Fruit fly (Drosophila melanogaster): Measurements from ENCODE around the gene Wnt4.

Gene Wnt4

DNA sequence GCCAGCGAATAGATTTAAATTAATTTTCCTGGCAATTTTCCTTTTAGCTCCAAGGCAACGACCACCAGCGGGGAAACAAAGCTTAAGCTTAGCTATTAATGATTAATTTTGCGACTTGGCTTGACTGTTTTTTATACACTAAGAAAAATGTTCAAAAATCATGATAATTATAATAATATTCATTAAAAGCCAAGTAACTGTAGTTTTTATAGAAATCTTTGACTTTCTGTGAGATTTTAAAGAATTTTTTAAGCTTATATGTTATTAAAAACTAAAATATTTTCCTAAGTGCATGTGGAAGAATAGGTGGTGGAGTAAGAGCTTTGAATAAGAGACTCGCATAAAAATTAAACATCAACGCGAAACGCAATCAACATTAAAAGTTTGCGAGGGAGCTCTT is 12.6 kb downstream of the Wnt4 start (continued):
- TF ChIP-seq kah (GFP tag; optimal IDR thresholded peaks at IDR 0.05), result no peak
- TF ChIP-seq CG12104 (GFP tag; optimal IDR thresholded peaks at IDR 0.05), result no peak
- no peak for TF ChIP-seq gcm2 (GFP tag; optimal IDR thresholded peaks at IDR 0.05)
- TF ChIP-seq CG33213 (GFP tag; optimal IDR thresholded peaks at IDR 0.05), result no peak
- TF ChIP-seq chinmo (GFP tag; IDR thresholded peaks at IDR 0.05; ENCODE audit: partially characterized antibody), result no peak
- peak; percentile 42 for TF ChIP-seq phol (tag; optimal IDR thresholded peaks at IDR 0.05)
- TF ChIP-seq CG10979 (tag; optimal IDR thresholded peaks at IDR 0.05), result peak; percentile 49
- TF ChIP-seq Six4 (GFP tag; optimal IDR thresholded peaks at IDR 0.05), result no peak
- TF ChIP-seq CG8478 (optimal IDR thresholded peaks at IDR 0.05), result no peak
- TF ChIP-seq ssp (GFP tag; IDR thresholded peaks at IDR 0.05), result no peak
- TF ChIP-seq sqz (GFP tag; optimal IDR thresholded peaks at IDR 0.05), result peak; percentile 22
- TF ChIP-seq CG13287 (GFP tag; IDR thresholded peaks at IDR 0.05; ENCODE audit: partially characterized antibody), result no peak
- no peak for TF ChIP-seq Pdp1 (GFP tag; optimal IDR thresholded peaks at IDR 0.05)
- TF ChIP-seq bsh (GFP tag; optimal IDR thresholded peaks at IDR 0.05), result peak in 1 of 2 experiments; percentile 38
- no peak for TF ChIP-seq Opbp (GFP tag; IDR thresholded peaks at IDR 0.05; ENCODE audit: partially characterized antibody)
- TF ChIP-seq vvl (GFP tag; IDR thresholded peaks at IDR 0.05), result peak; percentile 15; the same call in 1 of the 2 replicates
- TF ChIP-seq CG11695 (GFP tag; IDR thresholded peaks at IDR 0.05), result no peak
- peak; percentile 37; the same call in 1 of the 2 replicates for TF ChIP-seq Ptx1 (GFP tag; IDR thresholded peaks at IDR 0.05)
- no peak for TF ChIP-seq usp (GFP tag; optimal IDR thresholded peaks at IDR 0.05)
- no peak for TF ChIP-seq CG5180 (GFP tag; optimal IDR thresholded peaks at IDR 0.05)
- no peak for TF ChIP-seq Asciz (GFP tag; optimal IDR thresholded peaks at IDR 0.05)
- no peak for TF ChIP-seq CG18619 (GFP tag; optimal IDR thresholded peaks at IDR 0.05)
- peak; percentile 21 for TF ChIP-seq D19A (tag; optimal IDR thresholded peaks at IDR 0.05)
- TF ChIP-seq lab (GFP tag; optimal IDR thresholded peaks at IDR 0.05), result peak; percentile 13
- TF ChIP-seq CG6791 (GFP tag; IDR thresholded peaks at IDR 0.05; ENCODE audit: partially characterized antibody), result no peak
- peak; percentile 34; the same call in 1 of the 2 replicates for TF ChIP-seq Xrp1 (GFP tag; IDR thresholded peaks at IDR 0.05)
- TF ChIP-seq Blimp-1 (GFP tag; optimal IDR thresholded peaks at IDR 0.05), result peak; percentile 44
- no peak for TF ChIP-seq pzg (GFP tag; optimal IDR thresholded peaks at IDR 0.05)
- peak; percentile 29; the same call in 1 of the 2 replicates for TF ChIP-seq stc (GFP tag; IDR thresholded peaks at IDR 0.05)
- TF ChIP-seq CG11696 (GFP tag; IDR thresholded peaks at IDR 0.05), result no peak
- no peak for TF ChIP-seq ind (GFP tag; optimal IDR thresholded peaks at IDR 0.05)
- TF ChIP-seq Fer2 (tag; optimal IDR thresholded peaks at IDR 0.05), result no peak
- peak; percentile 39 for TF ChIP-seq CG11504 (tag; optimal IDR thresholded peaks at IDR 0.05)
- TF ChIP-seq Xbp1 (GFP tag; optimal IDR thresholded peaks at IDR 0.05), result no peak
- TF ChIP-seq sc (optimal IDR thresholded peaks at IDR 0.05), result no peak
- peak; percentile 3 for TF ChIP-seq sc (GFP tag; optimal IDR thresholded peaks at IDR 0.05)
- no peak for TF ChIP-seq HHEX (GFP tag; optimal IDR thresholded peaks at IDR 0.05)
- peak; percentile 69 for TF ChIP-seq sens (GFP tag)
- TF ChIP-seq gem (tag; optimal IDR thresholded peaks at IDR 0.05), result peak; percentile 59
- no peak for TF ChIP-seq Doc3 (GFP tag; IDR thresholded peaks at IDR 0.05; ENCODE audit: partially characterized antibody)
- no peak for TF ChIP-seq CG2116 (GFP tag; optimal IDR thresholded peaks at IDR 0.05)
- TF ChIP-seq chif (GFP tag; optimal IDR thresholded peaks at IDR 0.05), result no peak
- no peak for TF ChIP-seq CG11247 (GFP tag; IDR thresholded peaks at IDR 0.05)
- TF ChIP-seq wdn (GFP tag; IDR thresholded peaks at IDR 0.05), result no peak
- no peak for TF ChIP-seq trh (GFP tag; optimal IDR thresholded peaks at IDR 0.05)
- TF ChIP-seq zf30C (GFP tag; optimal IDR thresholded peaks at IDR 0.05), result no peak
- TF ChIP-seq ewg (GFP tag; optimal IDR thresholded peaks at IDR 0.05), result no peak
- TF ChIP-seq CG12769 (tag; optimal IDR thresholded peaks at IDR 0.05), result no peak
- TF ChIP-seq CG15479 (GFP tag; optimal IDR thresholded peaks at IDR 0.05), result no peak
- peak; percentile 17 for TF ChIP-seq CG12391 (tag; optimal IDR thresholded peaks at IDR 0.05)

Data from whole organism, embryonic.